Worm (Caenorhabditis elegans) whole organism, late embryonic: ENCODE measurements around the gene atgp-2.

ENCODE experiments used
- C08G9.2 ChIP-seq: sonication (generic microtip); optimal IDR thresholded peaks from 2 replicates; lab custom pipeline; 2016; ENCODE audit warnings: mild to moderate bottlenecking, missing genetic modification characterization, moderate library complexity, missing compliant biosample characterization
- C38D4.7 ChIP-seq: fragments of 200-800 bp; sonication (Bioruptor generic); optimal IDR thresholded peaks from 2 replicates; lab custom pipeline; 2018; ENCODE audit warnings: mild to moderate bottlenecking, missing genetic modification characterization, moderate library complexity, missing compliant biosample characterization
- K02D7.2 ChIP-seq: sonication (generic microtip); optimal IDR thresholded peaks from 2 replicates; lab custom pipeline; 2017; ENCODE audit warnings: mild to moderate bottlenecking, missing genetic modification characterization, missing compliant biosample characterization
- Y22D7AL.16 ChIP-seq: sonication (generic microtip); optimal IDR thresholded peaks from 2 replicates; lab custom pipeline; 2016; ENCODE audit warnings: missing genetic modification characterization, missing compliant biosample characterization
- ceh-18 ChIP-seq: sonication (generic microtip); optimal IDR thresholded peaks from 2 replicates; lab custom pipeline; 2016; ENCODE audit warnings: missing genetic modification characterization, missing compliant biosample characterization
- ceh-19 ChIP-seq: fragments of 200-800 bp; sonication (Bioruptor generic); optimal IDR thresholded peaks from 2 replicates; lab custom pipeline; 2018; ENCODE audit warnings: mild to moderate bottlenecking, missing genetic modification characterization, missing compliant biosample characterization
- ceh-22 ChIP-seq: sonication (generic microtip); optimal IDR thresholded peaks from 2 replicates; lab custom pipeline; 2017; ENCODE audit warnings: missing biosample characterization, missing genetic modification characterization
- ceh-24 ChIP-seq: sonication (generic microtip); optimal IDR thresholded peaks from 2 replicates; lab custom pipeline; 2016; ENCODE audit warnings: mild to moderate bottlenecking, missing genetic modification characterization, missing compliant biosample characterization
- ceh-34 ChIP-seq: sonication (generic microtip); optimal IDR thresholded peaks from 2 replicates; lab custom pipeline; 2016; ENCODE audit warnings: mild to moderate bottlenecking, missing genetic modification characterization, missing compliant biosample characterization
- ceh-48 ChIP-seq: sonication (generic microtip); optimal IDR thresholded peaks from 2 replicates; lab custom pipeline; 2016; ENCODE audit warnings: missing genetic modification characterization, inconsistent platforms, missing compliant biosample characterization
- ceh-6 ChIP-seq: fragments of 200-800 bp; sonication (Bioruptor generic); optimal IDR thresholded peaks from 2 replicates; lab custom pipeline; 2018; ENCODE audit warnings: mild to moderate bottlenecking, missing genetic modification characterization, missing compliant biosample characterization
- dmd-4 ChIP-seq: sonication (generic microtip); optimal IDR thresholded peaks from 2 replicates; lab custom pipeline; 2016; ENCODE audit warnings: borderline replicate concordance, missing genetic modification characterization, missing compliant biosample characterization
- dve-1 ChIP-seq: sonication (generic microtip); optimal IDR thresholded peaks from 2 replicates; lab custom pipeline; 2017; ENCODE audit warnings: antibody characterized with exemption, mild to moderate bottlenecking, missing genetic modification characterization, missing compliant biosample characterization
- elt-2 ChIP-seq: sonication (generic microtip); optimal IDR thresholded peaks from 2 replicates; lab custom pipeline; 2016; ENCODE audit warnings: missing genetic modification reagents, missing genetic modification characterization, missing compliant biosample characterization
- elt-4 ChIP-seq: sonication (generic microtip); optimal IDR thresholded peaks from 2 replicates; lab custom pipeline; 2016; ENCODE audit warnings: missing genetic modification characterization, missing compliant biosample characterization
- ets-4 ChIP-seq: sonication (generic microtip); optimal IDR thresholded peaks from 2 replicates; lab custom pipeline; 2016; ENCODE audit warnings: missing genetic modification characterization, missing compliant biosample characterization
- eyg-1 ChIP-seq: sonication (generic microtip); optimal IDR thresholded peaks from 2 replicates; lab custom pipeline; 2016; ENCODE audit warnings: missing genotype, missing genetic modification characterization, missing compliant biosample characterization
- fkh-10 ChIP-seq: fragments of 150-350 bp; optimal IDR thresholded peaks from 2 replicates; lab custom pipeline; 2014; ENCODE audit warnings: missing biosample characterization, missing genetic modification reagents, missing genetic modification characterization
- hlh-15 ChIP-seq: sonication (generic microtip); optimal IDR thresholded peaks from 2 replicates; lab custom pipeline; 2016; ENCODE audit warnings: missing genetic modification characterization, missing compliant biosample characterization
- hlh-30 ChIP-seq: sonication (generic microtip); optimal IDR thresholded peaks from 2 replicates; lab custom pipeline; 2017; ENCODE audit warnings: antibody characterized with exemption, missing genetic modification characterization, missing compliant biosample characterization; ENCODE audit not compliant: insufficient read depth
- hlh-6 ChIP-seq: sonication (generic microtip); optimal IDR thresholded peaks from 2 replicates; lab custom pipeline; 2016; ENCODE audit warnings: missing genotype, missing genetic modification characterization, missing compliant biosample characterization
- lim-6 ChIP-seq: sonication (generic microtip); optimal IDR thresholded peaks from 2 replicates; lab custom pipeline; 2016; ENCODE audit warnings: missing genetic modification characterization, missing compliant biosample characterization
- lin-11 ChIP-seq: fragments of 200-800 bp; sonication (Bioruptor generic); optimal IDR thresholded peaks from 2 replicates; lab custom pipeline; 2018; ENCODE audit warnings: mild to moderate bottlenecking, missing genetic modification characterization, missing compliant biosample characterization
- madf-2 ChIP-seq: sonication (generic microtip); optimal IDR thresholded peaks from 2 replicates; lab custom pipeline; 2017; ENCODE audit warnings: missing genetic modification characterization, missing compliant biosample characterization
- nhr-11 ChIP-seq: fragments of 150-350 bp; optimal IDR thresholded peaks from 2 replicates; lab custom pipeline; 2014; ENCODE audit warnings: missing biosample characterization, missing genetic modification characterization
- nhr-232 ChIP-seq: sonication (generic microtip); optimal IDR thresholded peaks from 2 replicates; lab custom pipeline; 2016; ENCODE audit warnings: missing genetic modification characterization, missing compliant biosample characterization
- pag-3 ChIP-seq: sonication (generic microtip); optimal IDR thresholded peaks from 2 replicates; lab custom pipeline; 2016; ENCODE audit warnings: missing compliant biosample characterization, missing genetic modification characterization, borderline replicate concordance
- pax-1 ChIP-seq: fragments of 150-350 bp; optimal IDR thresholded peaks from 2 replicates; lab custom pipeline; 2014; ENCODE audit warnings: missing biosample characterization, missing genetic modification characterization
- pha-2 ChIP-seq: sonication (generic microtip); optimal IDR thresholded peaks from 2 replicates; lab custom pipeline; 2017; ENCODE audit warnings: mild to moderate bottlenecking, missing genetic modification characterization, missing compliant biosample characterization
- pha-4 ChIP-seq: fragments of 150-350 bp; optimal IDR thresholded peaks from 2 replicates; lab custom pipeline; 2018; ENCODE audit warnings: missing biosample characterization, missing genetic modification reagents, missing genetic modification characterization
- pqm-1 ChIP-seq: sonication (generic microtip); optimal IDR thresholded peaks from 2 replicates; lab custom pipeline; 2016; ENCODE audit warnings: missing genetic modification characterization, missing compliant biosample characterization
- ref-2 ChIP-seq: sonication (generic microtip); optimal IDR thresholded peaks from 2 replicates; lab custom pipeline; 2016; ENCODE audit warnings: missing genetic modification characterization, missing compliant biosample characterization
- sox-2 ChIP-seq: fragments of 200-800 bp; sonication (Bioruptor generic); IDR thresholded peaks from 2 replicates; pipeline ENCODE4 v1.3.6; 2022; ENCODE audit warnings: missing genetic modification reagents, missing genetic modification characterization, missing compliant biosample characterization
- sox-4 ChIP-seq: sonication (generic microtip); optimal IDR thresholded peaks from 2 replicates; lab custom pipeline; 2017; ENCODE audit warnings: mild to moderate bottlenecking, missing genetic modification characterization, inconsistent platforms, missing compliant biosample characterization
- syd-9 ChIP-seq: sonication (generic microtip); optimal IDR thresholded peaks from 2 replicates; lab custom pipeline; 2016; ENCODE audit warnings: mild to moderate bottlenecking, missing genetic modification characterization, moderate library complexity, missing compliant biosample characterization
- tbx-7 ChIP-seq: sonication (generic microtip); optimal IDR thresholded peaks from 2 replicates; lab custom pipeline; 2016; ENCODE audit warnings: missing genotype, missing genetic modification characterization, missing compliant biosample characterization
- unc-3 ChIP-seq, 2 experiments: fragments of 200-800 bp in 1 of 2; sonication (Bioruptor generic) in 1 of 2; sonication (generic microtip) in 1 of 2; conservative IDR thresholded peaks in 1 of 2; optimal IDR thresholded peaks in 1 of 2; 2 replicates each; pipeline versions ENCODE4 v1.3.6 to Lab custom; 2016 to 2022; ENCODE audit warnings: missing compliant biosample characterization in 2 of 2, missing genetic modification characterization in 2 of 2, missing genetic modification reagents in 1 of 2
- unc-86 ChIP-seq: sonication (generic microtip); optimal IDR thresholded peaks from 2 replicates; lab custom pipeline; 2016; ENCODE audit warnings: missing genetic modification characterization, missing compliant biosample characterization
- zip-5 ChIP-seq: sonication (generic microtip); optimal IDR thresholded peaks from 2 replicates; lab custom pipeline; 2016; ENCODE audit warnings: missing genetic modification characterization, missing compliant biosample characterization
- ztf-16 ChIP-seq: sonication (generic microtip); optimal IDR thresholded peaks from 2 replicates; lab custom pipeline; 2017; ENCODE audit warnings: missing genetic modification characterization, missing compliant biosample characterization

The atgp-2 gene

ce11 chrII:14672095-14672494 is 28.2 kb upstream of the atgp-2 start:
- TF ChIP-seq ceh-18 (tag; lab: Kevin White, UChicago), result no peak
- TF ChIP-seq pha-4 (tag; lab: Kevin White, UChicago), result no peak
- no peak for TF ChIP-seq ceh-24 (tag; lab: Kevin White, UChicago)
- no peak for TF ChIP-seq pqm-1
- TF ChIP-seq tbx-7, result no peak
- TF ChIP-seq hlh-30 (tag; lab: Kevin White, UChicago), result no peak
- no peak for TF ChIP-seq elt-2
- no peak for TF ChIP-seq dve-1 (tag; lab: Kevin White, UChicago)
- no peak for TF ChIP-seq madf-2
- no peak for TF ChIP-seq unc-86 (tag; lab: Kevin White, UChicago)

- TF ChIP-seq ceh-18 (tag; lab: Kevin White, UChicago) (peak; percentile 1), ceh-6 (GFP tag; lab: Kevin White, UChicago) (no peak)
Measured at ce11 chrII:14670175-14670574, 26.3 kb upstream of the atgp-2 start.

- TF ChIP-seq hlh-30 (tag; lab: Kevin White, UChicago), result no peak
- no peak for TF ChIP-seq eyg-1 (tag; lab: Kevin White, UChicago)
- TF ChIP-seq ceh-34 (tag; lab: Kevin White, UChicago), result no peak
- TF ChIP-seq K02D7.2, result no peak
- TF ChIP-seq elt-2, result no peak
- TF ChIP-seq syd-9 (tag; lab: Kevin White, UChicago), result no peak
- TF ChIP-seq lin-11 (tag; lab: Kevin White, UChicago), result no peak
Measured at ce11 chrII:14668608-14669007, 24.7 kb upstream of the atgp-2 start.

- TF ChIP-seq ceh-48 (tag; lab: Kevin White, UChicago) (no peak), pax-1 (no peak), unc-3 (GFP tag; conservative IDR thresholded peaks at IDR 0.05; lab: Robert Waterston, UW) (no peak), unc-3 (tag; optimal IDR thresholded peaks at IDR 0.05; lab: Kevin White, UChicago) (no peak), ceh-34 (tag; lab: Kevin White, UChicago) (no peak), C38D4.7 (GFP tag; lab: Kevin White, UChicago) (no peak), ets-4 (tag; lab: Kevin White, UChicago) (no peak), pha-4 (tag; lab: Kevin White, UChicago) (no peak), fkh-10 (GFP tag; lab: Kevin White, UChicago) (no peak), C08G9.2 (no peak), dmd-4 (no peak), pag-3 (tag; lab: Kevin White, UChicago) (no peak), elt-4 (no peak), ceh-6 (GFP tag; lab: Kevin White, UChicago) (no peak), pha-2 (tag; lab: Kevin White, UChicago) (no peak), zip-5 (no peak), Y22D7AL.16 (no peak), ref-2 (no peak), hlh-15 (tag; lab: Kevin White, UChicago) (no peak), hlh-6 (no peak)
Measured at ce11 chrII:14666274-14666673, 22.4 kb upstream of the atgp-2 start.

- TF ChIP-seq nhr-232 (tag; lab: Kevin White, UChicago) (no peak), pax-1 (no peak), eyg-1 (tag; lab: Kevin White, UChicago) (no peak), ceh-22 (no peak), elt-4 (no peak), lim-6 (tag; lab: Kevin White, UChicago) (no peak), sox-4 (tag; lab: Kevin White, UChicago) (no peak), ceh-19 (GFP tag; lab: Kevin White, UChicago) (no peak), unc-3 (GFP tag; conservative IDR thresholded peaks at IDR 0.05; lab: Robert Waterston, UW) (no peak), unc-3 (tag; optimal IDR thresholded peaks at IDR 0.05; lab: Kevin White, UChicago) (no peak), nhr-11 (tag; lab: Kevin White, UChicago) (no peak), pha-2 (tag; lab: Kevin White, UChicago) (no peak), ztf-16 (tag; lab: Kevin White, UChicago) (no peak), sox-2 (GFP tag; lab: Robert Waterston, UW) (no peak)
Measured at ce11 chrII:14664647-14665518, 21.0 kb upstream of the atgp-2 start.
